Worm (Caenorhabditis elegans) whole organism, late embryonic: ENCODE data around the gene F54H5.2.
A peak's percentile ranks its signal among the peaks of the same experiment; 100 is the strongest.

Experiments
- C38D4.7 ChIP-seq: fragments of 200-800 bp; sonication (Bioruptor generic); optimal IDR thresholded peaks from 2 replicates; lab custom pipeline; 2018; ENCODE audit warnings: mild to moderate bottlenecking, missing genetic modification characterization, moderate library complexity, missing compliant biosample characterization
- K02D7.2 ChIP-seq: sonication (generic microtip); optimal IDR thresholded peaks from 2 replicates; lab custom pipeline; 2017; ENCODE audit warnings: mild to moderate bottlenecking, missing genetic modification characterization, missing compliant biosample characterization
- K09A11.1 ChIP-seq: sonication (generic microtip); optimal IDR thresholded peaks from 2 replicates; lab custom pipeline; 2017; ENCODE audit warnings: antibody characterized with exemption, mild to moderate bottlenecking, missing genetic modification characterization, missing compliant biosample characterization; ENCODE audit not compliant: insufficient read depth
- Y22D7AL.16 ChIP-seq: sonication (generic microtip); optimal IDR thresholded peaks from 2 replicates; lab custom pipeline; 2016; ENCODE audit warnings: missing genetic modification characterization, missing compliant biosample characterization
- ama-1 ChIP-seq: fragments of 150-350 bp; optimal IDR thresholded peaks from 2 replicates; lab custom pipeline; 2014
- ceh-18 ChIP-seq: sonication (generic microtip); optimal IDR thresholded peaks from 2 replicates; lab custom pipeline; 2016; ENCODE audit warnings: missing genetic modification characterization, missing compliant biosample characterization
- ceh-19 ChIP-seq: fragments of 200-800 bp; sonication (Bioruptor generic); optimal IDR thresholded peaks from 2 replicates; lab custom pipeline; 2018; ENCODE audit warnings: mild to moderate bottlenecking, missing genetic modification characterization, missing compliant biosample characterization
- ceh-2 ChIP-seq: sonication (generic microtip); optimal IDR thresholded peaks from 2 replicates; lab custom pipeline; 2016; ENCODE audit warnings: missing genotype, missing genetic modification characterization, missing compliant biosample characterization
- ceh-30 ChIP-seq: fragments of 150-350 bp; optimal IDR thresholded peaks from 2 replicates; lab custom pipeline; 2014; ENCODE audit warnings: missing biosample characterization, missing genetic modification characterization
- ceh-48 ChIP-seq: sonication (generic microtip); optimal IDR thresholded peaks from 2 replicates; lab custom pipeline; 2016; ENCODE audit warnings: missing genetic modification characterization, inconsistent platforms, missing compliant biosample characterization
- che-1 ChIP-seq: sonication (generic microtip); optimal IDR thresholded peaks from 2 replicates; lab custom pipeline; 2016; ENCODE audit warnings: mild to moderate bottlenecking, missing genetic modification characterization, missing compliant biosample characterization
- dve-1 ChIP-seq: sonication (generic microtip); optimal IDR thresholded peaks from 2 replicates; lab custom pipeline; 2017; ENCODE audit warnings: antibody characterized with exemption, mild to moderate bottlenecking, missing genetic modification characterization, missing compliant biosample characterization
- ets-4 ChIP-seq: sonication (generic microtip); optimal IDR thresholded peaks from 2 replicates; lab custom pipeline; 2016; ENCODE audit warnings: missing genetic modification characterization, missing compliant biosample characterization
- fax-1 ChIP-seq: sonication (generic microtip); optimal IDR thresholded peaks from 2 replicates; lab custom pipeline; 2016; ENCODE audit warnings: missing genotype, missing genetic modification characterization, missing compliant biosample characterization
- hlh-30 ChIP-seq: sonication (generic microtip); optimal IDR thresholded peaks from 2 replicates; lab custom pipeline; 2017; ENCODE audit warnings: antibody characterized with exemption, missing genetic modification characterization, missing compliant biosample characterization; ENCODE audit not compliant: insufficient read depth
- hlh-8 ChIP-seq: sonication (generic microtip); optimal IDR thresholded peaks from 2 replicates; lab custom pipeline; 2016; ENCODE audit warnings: missing genotype, missing genetic modification characterization, missing compliant biosample characterization
- lim-6 ChIP-seq: sonication (generic microtip); optimal IDR thresholded peaks from 2 replicates; lab custom pipeline; 2016; ENCODE audit warnings: missing genetic modification characterization, missing compliant biosample characterization
- nfya-1 ChIP-seq: sonication (generic microtip); optimal IDR thresholded peaks from 2 replicates; lab custom pipeline; 2017; ENCODE audit warnings: missing genetic modification characterization, mild to moderate bottlenecking, missing compliant biosample characterization, antibody characterized with exemption, moderate library complexity
- nhr-11 ChIP-seq: fragments of 150-350 bp; optimal IDR thresholded peaks from 2 replicates; lab custom pipeline; 2014; ENCODE audit warnings: missing biosample characterization, missing genetic modification characterization
- npax-4 ChIP-seq: sonication (generic microtip); optimal IDR thresholded peaks from 2 replicates; lab custom pipeline; 2016; ENCODE audit warnings: missing genetic modification characterization, missing compliant biosample characterization
- odd-2 ChIP-seq: sonication (generic microtip); optimal IDR thresholded peaks from 2 replicates; lab custom pipeline; 2017; ENCODE audit warnings: antibody characterized with exemption, mild to moderate bottlenecking, missing genetic modification characterization, missing compliant biosample characterization
- pag-3 ChIP-seq: sonication (generic microtip); optimal IDR thresholded peaks from 2 replicates; lab custom pipeline; 2016; ENCODE audit warnings: missing compliant biosample characterization, missing genetic modification characterization, borderline replicate concordance
- pax-1 ChIP-seq: fragments of 150-350 bp; optimal IDR thresholded peaks from 2 replicates; lab custom pipeline; 2014; ENCODE audit warnings: missing biosample characterization, missing genetic modification characterization
- pha-2 ChIP-seq: sonication (generic microtip); optimal IDR thresholded peaks from 2 replicates; lab custom pipeline; 2017; ENCODE audit warnings: mild to moderate bottlenecking, missing genetic modification characterization, missing compliant biosample characterization
- pha-4 ChIP-seq: fragments of 150-350 bp; optimal IDR thresholded peaks from 2 replicates; lab custom pipeline; 2018; ENCODE audit warnings: missing biosample characterization, missing genetic modification reagents, missing genetic modification characterization
- pros-1 ChIP-seq: fragments of 150-350 bp; optimal IDR thresholded peaks from 2 replicates; lab custom pipeline; 2014; ENCODE audit warnings: missing biosample characterization, missing genetic modification reagents, missing genetic modification characterization
- ref-2 ChIP-seq: sonication (generic microtip); optimal IDR thresholded peaks from 2 replicates; lab custom pipeline; 2016; ENCODE audit warnings: missing genetic modification characterization, missing compliant biosample characterization
- sdc-2 ChIP-seq: sonication (generic microtip); optimal IDR thresholded peaks from 2 replicates; lab custom pipeline; 2016; ENCODE audit warnings: missing genotype, missing genetic modification characterization, missing compliant biosample characterization
- syd-9 ChIP-seq: sonication (generic microtip); optimal IDR thresholded peaks from 2 replicates; lab custom pipeline; 2016; ENCODE audit warnings: mild to moderate bottlenecking, missing genetic modification characterization, moderate library complexity, missing compliant biosample characterization
- tbx-2 ChIP-seq: sonication (generic microtip); optimal IDR thresholded peaks from 2 replicates; lab custom pipeline; 2016; ENCODE audit warnings: missing genetic modification characterization, missing compliant biosample characterization
- tbx-7 ChIP-seq: sonication (generic microtip); optimal IDR thresholded peaks from 2 replicates; lab custom pipeline; 2016; ENCODE audit warnings: missing genotype, missing genetic modification characterization, missing compliant biosample characterization
- unc-86 ChIP-seq: sonication (generic microtip); optimal IDR thresholded peaks from 2 replicates; lab custom pipeline; 2016; ENCODE audit warnings: missing genetic modification characterization, missing compliant biosample characterization
- zip-5 ChIP-seq: sonication (generic microtip); optimal IDR thresholded peaks from 2 replicates; lab custom pipeline; 2016; ENCODE audit warnings: missing genetic modification characterization, missing compliant biosample characterization

The F54H5.2 gene

ce11 chrII:6591000-6591399, 36.3 kb upstream of the F54H5.2 start:
- TF ChIP-seq ceh-2 (tag; lab: Kevin White, UChicago) (no peak), nhr-11 (tag; lab: Kevin White, UChicago) (no peak), nfya-1 (no peak), tbx-2 (no peak), lim-6 (tag; lab: Kevin White, UChicago) (no peak)

- TF ChIP-seq lim-6 (tag; lab: Kevin White, UChicago) = no peak
Observed at ce11 chrII:6592251-6592650, 35.0 kb upstream of the F54H5.2 start, which contains the start of gene C56C10.9. Gene C56C10.9, minus strand, starts transcription at chrII:6592351.

ce11 chrII:6594151-6594550, 33.1 kb upstream of the F54H5.2 start, which contains the start of gene aipr-1:
Gene aipr-1, minus strand, starts transcription at chrII:6594251.
- TF ChIP-seq ceh-30 (tag; lab: Kevin White, UChicago) (no peak), fax-1 (tag; lab: Kevin White, UChicago) (no peak), ceh-19 (GFP tag; lab: Kevin White, UChicago) (no peak), npax-4 (tag; lab: Kevin White, UChicago) (no peak), pha-4 (tag; lab: Kevin White, UChicago) (no peak), ref-2 (tag; lab: Kevin White, UChicago) (no peak), K02D7.2 (tag; lab: Kevin White, UChicago) (no peak), ama-1 (lab: Kevin White, UChicago) (no peak), unc-86 (tag; lab: Kevin White, UChicago) (no peak), zip-5 (tag; lab: Kevin White, UChicago) (no peak), K09A11.1 (tag; lab: Kevin White, UChicago) (no peak), ceh-18 (tag; lab: Kevin White, UChicago) (no peak), C38D4.7 (no peak), hlh-8 (tag; lab: Kevin White, UChicago) (no peak), nfya-1 (no peak), syd-9 (no peak), tbx-7 (tag; lab: Kevin White, UChicago) (no peak)
- TF ChIP-seq, all 69 proteins: peak for 0

- no peak for TF ChIP-seq dve-1 (tag; lab: Kevin White, UChicago)
- no peak for TF ChIP-seq che-1
- TF ChIP-seq pha-2 (tag; lab: Kevin White, UChicago) = no peak
- no peak for TF ChIP-seq ceh-19 (GFP tag; lab: Kevin White, UChicago)
- no peak for TF ChIP-seq Y22D7AL.16
- TF ChIP-seq tbx-7 (tag; lab: Kevin White, UChicago) = no peak
- no peak for TF ChIP-seq ets-4 (tag; lab: Kevin White, UChicago)
- no peak for TF ChIP-seq pros-1 (tag; lab: Kevin White, UChicago)
- TF ChIP-seq, all 69 proteins: peak for 0
Observed at ce11 chrII:6597507-6597906, 29.8 kb upstream of the F54H5.2 start.

- TF ChIP-seq Y22D7AL.16 = no peak
- TF ChIP-seq sdc-2 = no peak
- no peak for TF ChIP-seq odd-2
- peak; percentile 65 for TF ChIP-seq ceh-48
- TF ChIP-seq zip-5 (tag; lab: Kevin White, UChicago) = no peak
- TF ChIP-seq nfya-1 = peak; percentile 41
- no peak for TF ChIP-seq hlh-8 (tag; lab: Kevin White, UChicago)
- TF ChIP-seq pag-3 (tag; lab: Kevin White, UChicago) = no peak
- no peak for TF ChIP-seq pax-1 (tag; lab: Kevin White, UChicago)
Observed at ce11 chrII:6598050-6598449, 29.2 kb upstream of the F54H5.2 start, which contains the start of gene dnj-8. Gene dnj-8, minus strand, starts transcription at chrII:6598080.

- TF ChIP-seq hlh-30 (tag; lab: Kevin White, UChicago) (no peak), nfya-1 (peak; percentile 34), Y22D7AL.16 (no peak), tbx-7 (tag; lab: Kevin White, UChicago) (no peak)
Observed at ce11 chrII:6600973-6601372, 26.3 kb upstream of the F54H5.2 start, which contains the start of gene vps-33.2. Gene vps-33.2, plus strand, starts transcription at chrII:6601216.
